Worm (Caenorhabditis elegans) whole organism, mixed stage, embryonic: ENCODE measurements around the gene rsp-5.

ENCODE experiments used
- mab-5 ChIP-seq: fragments of 150-350 bp; optimal IDR thresholded peaks from 2 replicates; lab custom pipeline; 2014; ENCODE audit warnings: missing biosample characterization, missing genetic modification characterization
- nhr-12 ChIP-seq: fragments of 150-350 bp; optimal IDR thresholded peaks from 2 replicates; lab custom pipeline; 2014; ENCODE audit warnings: missing biosample characterization, missing genetic modification characterization
- snpc-4 ChIP-seq: fragments of 150-350 bp; optimal IDR thresholded peaks from 2 replicates; lab custom pipeline; 2014; ENCODE audit warnings: missing biosample characterization, missing genetic modification characterization

- no peak for TF ChIP-seq nhr-12 (tag; lab: Kevin White, UChicago)
- no peak for TF ChIP-seq snpc-4 (tag; lab: Kevin White, UChicago)
- no peak for TF ChIP-seq mab-5 (tag; lab: Kevin White, UChicago)
These were observed 10.2 kb downstream of the rsp-5 start, which contains the start of gene R05G9.5 for ce11 chrII:6500161-6500560.
